Fruit fly (Drosophila melanogaster): ENCODE results near the gene CG14434.

CG14434 gene

dm6 chrX:6867175-6868023, at the start of gene CG14434 (continued):
- TF ChIP-seq tap (tag; optimal IDR thresholded peaks at IDR 0.05) (peak; percentile 39), HLH4C (GFP tag; IDR thresholded peaks at IDR 0.05; ENCODE audit: partially characterized antibody) (no peak), CG11723 (GFP tag; optimal IDR thresholded peaks at IDR 0.05) (peak; percentile 85), Fer2 (tag; optimal IDR thresholded peaks at IDR 0.05) (peak; percentile 5), CG7928 (GFP tag; optimal IDR thresholded peaks at IDR 0.05) (peak; percentile 45), CG17829 (tag; optimal IDR thresholded peaks at IDR 0.05) (peak; percentile 79), CkIIα-i1 (GFP tag; IDR thresholded peaks at IDR 0.05) (no peak), ranshi (GFP tag; IDR thresholded peaks at IDR 0.05) (no peak), CG8388 (GFP tag; optimal IDR thresholded peaks at IDR 0.05) (peak; percentile 81), Dad (GFP tag; optimal IDR thresholded peaks at IDR 0.05) (peak; percentile 24), wek (GFP tag; optimal IDR thresholded peaks at IDR 0.05) (no peak), CG18764 (GFP tag; optimal IDR thresholded peaks at IDR 0.05) (peak; percentile 61), CG33213 (GFP tag; optimal IDR thresholded peaks at IDR 0.05) (peak; percentile 28), CG8944 (GFP tag; optimal IDR thresholded peaks at IDR 0.05) (no peak), Bdp1 (GFP tag; optimal IDR thresholded peaks at IDR 0.05) (peak; percentile 15), CG32772 (GFP tag; IDR thresholded peaks at IDR 0.05) (0 out of 2 replicates have a peak, but pooled peaks have one; percentile 44), dysf (GFP tag; IDR thresholded peaks at IDR 0.05) (peak; percentile 72), HmgD (GFP tag; optimal IDR thresholded peaks at IDR 0.05) (no peak), trh (GFP tag; optimal IDR thresholded peaks at IDR 0.05) (peak; percentile 50), sna (GFP tag; IDR thresholded peaks at IDR 0.05; ENCODE audit: partially characterized antibody) (no peak), pho (GFP tag; optimal IDR thresholded peaks at IDR 0.05) (peak; percentile 44), ab (GFP tag; optimal IDR thresholded peaks at IDR 0.05) (no peak), bab2 (GFP tag; optimal IDR thresholded peaks at IDR 0.05) (peak; percentile 63), luna (GFP tag; optimal IDR thresholded peaks at IDR 0.05) (no peak), CG30431 (GFP tag; optimal IDR thresholded peaks at IDR 0.05) (peak; percentile 77), otp (GFP tag; IDR thresholded peaks at IDR 0.05) (no peak), CG18619 (GFP tag; optimal IDR thresholded peaks at IDR 0.05) (peak; percentile 90), CG12744 (GFP tag; optimal IDR thresholded peaks at IDR 0.05) (peak; percentile 51), inv (GFP tag; IDR thresholded peaks at IDR 0.05; ENCODE audit: partially characterized antibody) (no peak), CG8290 (GFP tag; optimal IDR thresholded peaks at IDR 0.05) (peak; percentile 39), CG8290 (tag; optimal IDR thresholded peaks at IDR 0.05) (peak in 1 of 2 experiments; percentile 15), Nf-YB (GFP tag; optimal IDR thresholded peaks at IDR 0.05) (peak; percentile 73), gfzf (GFP tag; optimal IDR thresholded peaks at IDR 0.05) (no peak), CG13123 (GFP tag; optimal IDR thresholded peaks at IDR 0.05) (peak; percentile 30), dan (GFP tag; IDR thresholded peaks at IDR 0.05) (no peak), sens-2 (GFP tag; IDR thresholded peaks at IDR 0.05) (no peak), CG2129 (GFP tag; IDR thresholded peaks at IDR 0.05; ENCODE audit: partially characterized antibody) (no peak), dpn (GFP tag; optimal IDR thresholded peaks at IDR 0.05) (peak; percentile 64 to 76), CrebB (tag; optimal IDR thresholded peaks at IDR 0.05) (no peak), Dref (GFP tag; IDR thresholded peaks at IDR 0.05) (no peak), CG12299 (tag; optimal IDR thresholded peaks at IDR 0.05) (peak; percentile 37), CG3726 (GFP tag; IDR thresholded peaks at IDR 0.05) (peak; percentile 34; the same call in 1 of the 3 replicates), CG17328 (GFP tag; IDR thresholded peaks at IDR 0.05) (peak; percentile 49), cg (GFP tag; optimal IDR thresholded peaks at IDR 0.05) (peak; percentile 75), CG7786 (GFP tag; optimal IDR thresholded peaks at IDR 0.05) (peak; percentile 45), Nf-YC (tag; optimal IDR thresholded peaks at IDR 0.05) (peak; percentile 71), CG7271 (tag; optimal IDR thresholded peaks at IDR 0.05) (no peak), ato (GFP tag; IDR thresholded peaks at IDR 0.05; ENCODE audit: partially characterized antibody) (no peak), emc (GFP tag; optimal IDR thresholded peaks at IDR 0.05) (no peak), PHDP (tag; optimal IDR thresholded peaks at IDR 0.05) (peak; percentile 71)
